Fruit fly (Drosophila melanogaster): Measurements from ENCODE around the gene CYLD.

CYLD gene

DNA sequence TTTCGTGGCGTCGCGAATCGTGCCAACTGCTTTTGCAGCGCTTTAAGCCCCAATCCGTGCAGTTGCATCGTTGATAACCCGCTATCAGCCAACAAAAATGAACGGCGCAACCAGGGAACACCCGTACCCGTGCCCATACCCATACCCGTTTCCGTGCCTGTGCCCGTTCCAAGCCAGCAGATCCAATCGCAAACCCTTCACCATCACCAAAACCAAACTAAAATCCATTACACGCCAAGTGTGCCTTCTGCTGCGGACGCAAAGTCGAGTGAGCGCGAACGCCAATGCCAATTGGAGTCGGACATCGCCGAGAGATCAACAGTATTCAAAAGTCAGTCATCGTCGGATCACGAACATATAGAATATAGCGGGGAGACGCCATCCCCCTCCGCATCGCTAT lies 34.6 kb upstream of the CYLD start (continued):
- no peak for TF ChIP-seq HLHmδ (GFP tag; optimal IDR thresholded peaks at IDR 0.05)
- TF ChIP-seq fru (optimal IDR thresholded peaks at IDR 0.05): no peak
- no peak for TF ChIP-seq BtbVII (GFP tag; optimal IDR thresholded peaks at IDR 0.05)

DNA sequence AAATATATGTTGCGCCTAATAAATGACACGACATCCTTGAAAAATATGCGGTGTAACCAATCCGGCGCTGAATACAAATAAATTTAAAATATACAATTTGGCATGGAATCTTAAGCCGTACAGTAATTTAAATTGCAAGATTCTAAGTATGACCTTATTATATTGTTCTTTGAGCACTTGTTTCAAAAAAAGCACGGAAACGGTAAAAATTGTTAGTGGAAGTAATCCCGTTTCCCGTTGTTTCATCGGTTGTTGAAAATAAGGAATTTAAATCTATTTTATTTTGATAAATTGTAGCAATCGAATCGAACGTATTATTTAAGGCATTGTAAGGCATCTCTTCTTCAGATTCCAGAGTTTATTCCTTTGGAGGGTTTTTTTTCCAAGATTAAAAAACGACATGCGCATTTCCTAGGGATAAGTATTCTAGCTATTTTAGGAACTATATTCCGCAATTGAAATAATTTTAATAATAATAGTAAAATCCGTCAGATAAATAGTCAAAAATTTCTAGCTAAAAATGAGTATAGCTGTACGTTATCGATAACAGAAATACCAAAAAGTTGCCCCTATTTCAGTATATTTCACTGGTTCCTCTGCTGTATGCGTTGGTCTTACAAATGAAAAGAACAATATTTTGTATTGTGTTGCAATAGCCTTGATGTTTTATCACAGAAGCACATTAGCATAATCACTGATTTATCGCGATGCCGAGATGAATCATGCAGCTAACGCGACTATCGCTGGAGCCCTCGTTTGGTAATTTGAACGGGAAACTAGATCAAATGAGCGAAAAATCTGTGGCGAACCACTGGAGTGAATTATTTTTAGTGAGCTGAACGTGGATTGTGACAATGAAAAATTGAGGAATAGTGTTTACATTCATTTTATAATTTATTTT lies 33.7 kb upstream of the CYLD start, which contains the start of gene GATAd:
GATAd (plus strand) TSS at position 644 of the 901 bp plus-strand sequence.
- TF ChIP-seq CG7271 (tag; optimal IDR thresholded peaks at IDR 0.05): no peak
- no peak for TF ChIP-seq repo (GFP tag; optimal IDR thresholded peaks at IDR 0.05)
- TF ChIP-seq PHDP (tag; optimal IDR thresholded peaks at IDR 0.05): peak; percentile 19
- no peak for TF ChIP-seq ase (GFP tag; IDR thresholded peaks at IDR 0.05)
- no peak for TF ChIP-seq dati (GFP tag; IDR thresholded peaks at IDR 0.05)
- TF ChIP-seq CG13894 (tag; optimal IDR thresholded peaks at IDR 0.05): no peak
- no peak for TF ChIP-seq CG8388 (GFP tag; optimal IDR thresholded peaks at IDR 0.05)
- TF ChIP-seq Lpt (GFP tag; optimal IDR thresholded peaks at IDR 0.05): no peak
- peak; percentile 2 for TF ChIP-seq D19A (tag; optimal IDR thresholded peaks at IDR 0.05)
- no peak for TF ChIP-seq cad (GFP tag; optimal IDR thresholded peaks at IDR 0.05)
- no peak for TF ChIP-seq CG5180 (GFP tag; optimal IDR thresholded peaks at IDR 0.05)
- TF ChIP-seq trh (GFP tag; optimal IDR thresholded peaks at IDR 0.05): no peak
- peak; percentile 60 for TF ChIP-seq Med (GFP tag)
- peak; percentile 4 for TF ChIP-seq CG18262 (tag; optimal IDR thresholded peaks at IDR 0.05)
- no peak for TF ChIP-seq CG12942 (GFP tag; optimal IDR thresholded peaks at IDR 0.05)
- no peak for TF ChIP-seq CG17186 (GFP tag; optimal IDR thresholded peaks at IDR 0.05)
- peak; percentile 86 for TF ChIP-seq MESR4 (GFP tag; optimal IDR thresholded peaks at IDR 0.05)
- TF ChIP-seq HLHmδ (GFP tag; optimal IDR thresholded peaks at IDR 0.05): no peak
- no peak for TF ChIP-seq nau (GFP tag; optimal IDR thresholded peaks at IDR 0.05)
- no peak for TF ChIP-seq sqz (GFP tag; optimal IDR thresholded peaks at IDR 0.05)
- no peak for TF ChIP-seq CG2889 (GFP tag; IDR thresholded peaks at IDR 0.05)
- peak; percentile 61 for TF ChIP-seq ftz-f1 (GFP tag; optimal IDR thresholded peaks at IDR 0.05)
- TF ChIP-seq HmgZ (tag; optimal IDR thresholded peaks at IDR 0.05): peak; percentile 51
- no peak for TF ChIP-seq abd-A (tag; optimal IDR thresholded peaks at IDR 0.05)
- no peak for TF ChIP-seq dmrt99B (tag; optimal IDR thresholded peaks at IDR 0.05)
- no peak for TF ChIP-seq CG17802 (tag; optimal IDR thresholded peaks at IDR 0.05)
- TF ChIP-seq Hsf (GFP tag; optimal IDR thresholded peaks at IDR 0.05): no peak
- no peak for TF ChIP-seq lola (GFP tag; optimal IDR thresholded peaks at IDR 0.05)
- TF ChIP-seq klu (GFP tag; IDR thresholded peaks at IDR 0.05): no peak
- peak; percentile 13 for TF ChIP-seq phol (tag; optimal IDR thresholded peaks at IDR 0.05)
- TF ChIP-seq CG18011 (GFP tag; optimal IDR thresholded peaks at IDR 0.05): no peak
- TF ChIP-seq Hr51 (GFP tag; optimal IDR thresholded peaks at IDR 0.05): no peak
- no peak for TF ChIP-seq Sox102F (GFP tag; optimal IDR thresholded peaks at IDR 0.05)
- peak; percentile 95 for TF ChIP-seq CG30020 (tag; optimal IDR thresholded peaks at IDR 0.05)
- no peak for TF ChIP-seq CG15696 (tag; optimal IDR thresholded peaks at IDR 0.05)
- TF ChIP-seq CG11504 (tag; optimal IDR thresholded peaks at IDR 0.05): no peak
- TF ChIP-seq Hr3 (GFP tag; optimal IDR thresholded peaks at IDR 0.05): peak; percentile 12
- no peak for TF ChIP-seq CG14014 (GFP tag; IDR thresholded peaks at IDR 0.05)
- TF ChIP-seq gsb (GFP tag; IDR thresholded peaks at IDR 0.05): no peak
- peak in 1 of 3 experiments; percentile 44 for TF ChIP-seq Stat92E (GFP tag; optimal IDR thresholded peaks at IDR 0.05)
- no peak for TF ChIP-seq C15 (GFP tag; IDR thresholded peaks at IDR 0.05)
- no peak for TF ChIP-seq CG6272 (GFP tag; IDR thresholded peaks at IDR 0.05)
- TF ChIP-seq usp (GFP tag; optimal IDR thresholded peaks at IDR 0.05): no peak
- TF ChIP-seq ems (GFP tag; optimal IDR thresholded peaks at IDR 0.05): no peak
- TF ChIP-seq pho (GFP tag; optimal IDR thresholded peaks at IDR 0.05): no peak
